Fruit fly (Drosophila melanogaster) whole organism, adult: Measurements from ENCODE around the gene CG31789.

Experiments used
- CG11617 ChIP-seq: fragments of 200-800 bp; sonication (Bioruptor generic); optimal IDR thresholded peaks from 2 replicates; lab custom pipeline; 2017; ENCODE audit warnings: mild to moderate bottlenecking, missing biosample characterization, missing genetic modification reagents, missing genetic modification characterization
- CG12768 ChIP-seq: fragments of 200-800 bp; sonication (Bioruptor generic); optimal IDR thresholded peaks from 2 replicates; lab custom pipeline; 2017; ENCODE audit warnings: missing biosample characterization, missing genetic modification characterization, mild to moderate bottlenecking, moderate library complexity, missing genetic modification reagents
- CG1620 ChIP-seq: fragments of 200-800 bp; sonication (Bioruptor generic); optimal IDR thresholded peaks from 2 replicates; lab custom pipeline; 2016; ENCODE audit warnings: missing biosample characterization, missing genetic modification characterization
- CG5204 ChIP-seq: fragments of 200-800 bp; sonication (Bioruptor generic); optimal IDR thresholded peaks from 2 replicates; lab custom pipeline; 2016; ENCODE audit warnings: missing biosample characterization, missing genetic modification characterization
- CG7045 ChIP-seq: fragments of 200-800 bp; sonication (Bioruptor generic); optimal IDR thresholded peaks from 2 replicates; lab custom pipeline; 2017; ENCODE audit warnings: missing biosample characterization, mild to moderate bottlenecking, missing genetic modification characterization
- Mnt ChIP-seq: fragments of 200-800 bp; sonication (Bioruptor generic); optimal IDR thresholded peaks from 2 replicates; lab custom pipeline; 2016; ENCODE audit warnings: missing biosample characterization, mild to moderate bottlenecking, missing genetic modification characterization
- bab1 ChIP-seq: fragments of 200-800 bp; sonication (Bioruptor generic); optimal IDR thresholded peaks from 3 replicates; lab custom pipeline; 2019; ENCODE audit warnings: missing biosample characterization, mild to moderate bottlenecking, missing genetic modification characterization, moderate library complexity
- cic ChIP-seq: fragments of 200-800 bp; sonication (Bioruptor generic); optimal IDR thresholded peaks from 2 replicates; lab custom pipeline; 2017; ENCODE audit warnings: missing biosample characterization, mild to moderate bottlenecking, missing genetic modification characterization, moderate library complexity
- cnc ChIP-seq, 2 experiments: fragments of >200 bp; optimal IDR thresholded peaks; 2 replicates each; lab custom pipeline; 2017
- kay ChIP-seq: fragments of 200-800 bp; sonication (Bioruptor generic); peaks from one replicate; lab custom pipeline; 2016; ENCODE audit warnings: missing biosample characterization, missing genetic modification characterization, borderline replicate concordance
- ovo ChIP-seq: fragments of 200-800 bp; sonication (Bioruptor generic); optimal IDR thresholded peaks from 2 replicates; lab custom pipeline; 2016; ENCODE audit warnings: missing biosample characterization, missing genetic modification characterization
- toe ChIP-seq: fragments of 200-800 bp; sonication (Bioruptor generic); optimal IDR thresholded peaks from 2 replicates; lab custom pipeline; 2016; ENCODE audit warnings: missing biosample characterization, missing genetic modification characterization

dm6 chr2L:18628104-18628503, 22.4 kb downstream of the CG31789 start:
- TF ChIP-seq CG5204 (GFP tag; lab: Kevin White, UChicago) (no peak), kay (GFP tag; lab: Kevin White, UChicago) (no peak), cic (GFP tag; lab: Kevin White, UChicago) (no peak), toe (GFP tag; lab: Kevin White, UChicago) (no peak), cnc (optimal IDR thresholded peaks at IDR 0.05; lab: Kevin White, UChicago) (no peak), Mnt (GFP tag; lab: Kevin White, UChicago) (no peak), bab1 (no peak), CG11617 (no peak), ovo (GFP tag; lab: Kevin White, UChicago) (no peak), CG12768 (GFP tag; lab: Kevin White, UChicago) (no peak), CG1620 (GFP tag; lab: Kevin White, UChicago) (no peak), CG7045 (GFP tag; lab: Kevin White, UChicago) (no peak)
